Worm (Caenorhabditis elegans) whole organism, dauer: ENCODE results near the gene F16B4.4.

Source experiments
- unc-62 ChIP-seq: sonication (generic microtip); optimal IDR thresholded peaks from 2 replicates; lab custom pipeline; 2017; ENCODE audit warnings: missing biosample characterization, missing genetic modification reagents, missing genetic modification characterization

Gene F16B4.4

ce11 chrV:1593799-1594420 is at the start of gene F16B4.4:
F16B4.4 (plus strand) TSS chrV:1594019.
- no peak for TF ChIP-seq unc-62 (GFP tag; lab: Kevin White, UChicago)

ce11 chrV:1545694-1546093 is 48.1 kb upstream of the F16B4.4 start, which contains the start of gene oac-32:
oac-32 (minus strand) TSS chrV:1545783.
- TF ChIP-seq unc-62 (GFP tag; lab: Kevin White, UChicago): no peak

ce11 chrV:1547843-1548242 is 46.0 kb upstream of the F16B4.4 start, which contains the start of gene F52F10.2:
F52F10.2 (plus strand) TSS chrV:1548143.
- no peak for TF ChIP-seq unc-62 (GFP tag; lab: Kevin White, UChicago)

ce11 chrV:1550697-1551096 is 43.1 kb upstream of the F16B4.4 start:
- TF ChIP-seq unc-62 (GFP tag; lab: Kevin White, UChicago): no peak

ce11 chrV:1551143-1551542 is 42.7 kb upstream of the F16B4.4 start:
- TF ChIP-seq unc-62 (GFP tag; lab: Kevin White, UChicago): no peak

- no peak for TF ChIP-seq unc-62 (GFP tag; lab: Kevin White, UChicago)
Measured at ce11 chrV:1553004-1553403, 40.8 kb upstream of the F16B4.4 start, which contains the start of gene srsx-8. srsx-8 (minus strand) TSS chrV:1553104.

- no peak for TF ChIP-seq unc-62 (GFP tag; lab: Kevin White, UChicago)
Measured at ce11 chrV:1555072-1555471, 38.7 kb upstream of the F16B4.4 start.

- TF ChIP-seq unc-62 (GFP tag; lab: Kevin White, UChicago): no peak
Measured at ce11 chrV:1558113-1558512, 35.7 kb upstream of the F16B4.4 start.

- TF ChIP-seq unc-62 (GFP tag; lab: Kevin White, UChicago): no peak
Measured at ce11 chrV:1566776-1567175, 27.0 kb upstream of the F16B4.4 start, which contains the start of gene cdc-25.2. cdc-25.2 (plus strand) TSS chrV:1567076.

ce11 chrV:1569750-1570419 is 23.9 kb upstream of the F16B4.4 start:
- no peak for TF ChIP-seq unc-62 (GFP tag; lab: Kevin White, UChicago)

- TF ChIP-seq unc-62 (GFP tag; lab: Kevin White, UChicago): no peak
Measured at ce11 chrV:1570679-1571078, 23.1 kb upstream of the F16B4.4 start.

- no peak for TF ChIP-seq unc-62 (GFP tag; lab: Kevin White, UChicago)
Measured at ce11 chrV:1572585-1572984, 21.2 kb upstream of the F16B4.4 start.

ce11 chrV:1574599-1574998 is 19.2 kb upstream of the F16B4.4 start:
- no peak for TF ChIP-seq unc-62 (GFP tag; lab: Kevin White, UChicago)

ce11 chrV:1575493-1576084 is 18.2 kb upstream of the F16B4.4 start:
- TF ChIP-seq unc-62 (GFP tag; lab: Kevin White, UChicago): no peak

- TF ChIP-seq unc-62 (GFP tag; lab: Kevin White, UChicago): no peak
Measured at ce11 chrV:1577092-1577709, 16.6 kb upstream of the F16B4.4 start.
